Fruit fly (Drosophila melanogaster) whole organism: ENCODE data around the gene yrt.
A peak's percentile ranks its signal among the peaks of the same experiment; 100 is the strongest.

Experiments
- CG8478 ChIP-seq: fragments of >200 bp; optimal IDR thresholded peaks from 2 replicates; lab custom pipeline; 2018; ENCODE audit warnings: inconsistent platforms
- Dll ChIP-seq: fragments of >200 bp; optimal IDR thresholded peaks from 2 replicates; lab custom pipeline; 2017
- EcR ChIP-seq, 2 experiments: fragments of >200 bp; optimal IDR thresholded peaks; 2 replicates each; lab custom pipeline; 2017; ENCODE audit warnings: missing biosample characterization in 2 of 2, missing genetic modification characterization in 2 of 2, missing genetic modification reagents in 2 of 2
- pan ChIP-seq: fragments of >200 bp; optimal IDR thresholded peaks from 2 replicates; lab custom pipeline; 2017
- psq ChIP-seq: fragments of >200 bp; optimal IDR thresholded peaks from 2 replicates; lab custom pipeline; 2017
- usp ChIP-seq: fragments of >200 bp; optimal IDR thresholded peaks from 2 replicates; lab custom pipeline; 2017; ENCODE audit warnings: missing biosample characterization, missing genetic modification characterization, mixed read lengths

The yrt gene

DNA sequence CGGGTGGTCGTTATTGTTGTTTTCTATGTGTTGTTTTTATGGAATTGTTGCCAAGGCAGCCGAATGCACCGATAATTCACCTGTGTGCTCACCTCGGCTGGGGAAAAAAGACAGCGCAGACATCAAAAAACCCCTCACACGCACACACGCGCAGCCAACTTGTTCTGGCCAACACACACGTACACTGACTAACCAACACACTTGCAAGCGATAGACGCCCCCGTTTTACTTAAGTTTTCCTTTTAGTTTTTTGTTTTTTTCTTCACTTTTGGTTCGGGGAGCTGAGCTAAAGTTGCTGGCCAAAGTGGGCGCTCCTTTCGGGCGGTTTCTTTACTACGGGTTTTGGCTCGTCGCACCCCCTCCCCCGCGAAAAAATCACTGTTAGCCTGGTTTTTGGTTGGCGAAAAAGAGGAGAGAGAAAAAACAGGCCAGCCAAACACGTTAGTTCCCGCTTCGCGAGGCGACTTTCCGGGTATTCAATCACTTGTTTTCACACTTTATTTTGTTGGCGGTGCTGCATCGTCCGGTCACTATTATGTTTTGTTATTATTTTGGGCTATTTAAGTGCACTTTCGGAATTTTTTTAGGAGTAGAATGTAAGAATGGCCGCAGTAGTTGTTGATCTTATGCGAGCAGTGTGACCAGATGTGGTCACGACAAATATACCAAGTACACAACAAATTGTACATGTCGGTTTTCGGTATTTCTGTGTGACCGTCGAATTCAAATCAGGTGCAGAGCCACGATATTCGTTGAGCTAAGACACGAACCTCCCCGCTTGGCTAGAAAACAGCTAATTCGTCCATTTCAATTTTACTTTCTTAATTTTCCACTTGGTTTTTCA lies at the start of gene yrt:
Gene yrt, minus strand, starts transcription at position 660 of the 844 bp plus-strand sequence.
- TF ChIP-seq Dll (lab: Kevin White, UChicago) = no peak
- TF ChIP-seq usp (GFP tag; lab: Kevin White, UChicago) = no peak
- TF ChIP-seq CG8478 (lab: Kevin White, UChicago) = no peak
- no peak for TF ChIP-seq pan (lab: Kevin White, UChicago)
- TF ChIP-seq EcR (GFP tag; optimal IDR thresholded peaks at IDR 0.05; lab: Kevin White, UChicago) = no peak
- no peak for TF ChIP-seq psq (lab: Kevin White, UChicago)

- no peak for TF ChIP-seq CG8478 (lab: Kevin White, UChicago)
- no peak for TF ChIP-seq Dll (lab: Kevin White, UChicago)
- no peak for TF ChIP-seq psq (lab: Kevin White, UChicago)
Observed at dm6 chr3R:13482283-13482682, 47.5 kb upstream of the yrt start.

- TF ChIP-seq pan (lab: Kevin White, UChicago) (no peak), usp (GFP tag; lab: Kevin White, UChicago) (no peak), EcR (GFP tag; optimal IDR thresholded peaks at IDR 0.05; lab: Kevin White, UChicago) (no peak), CG8478 (lab: Kevin White, UChicago) (no peak), Dll (lab: Kevin White, UChicago) (no peak), psq (lab: Kevin White, UChicago) (no peak)
Observed at dm6 chr3R:13471329-13471728, 36.5 kb upstream of the yrt start.

- TF ChIP-seq usp (GFP tag; lab: Kevin White, UChicago) = no peak
- TF ChIP-seq Dll (lab: Kevin White, UChicago) = no peak
- TF ChIP-seq pan (lab: Kevin White, UChicago) = no peak
- TF ChIP-seq EcR (GFP tag; optimal IDR thresholded peaks at IDR 0.05; lab: Kevin White, UChicago) = no peak
- no peak for TF ChIP-seq psq (lab: Kevin White, UChicago)
- no peak for TF ChIP-seq CG8478 (lab: Kevin White, UChicago)
Observed at dm6 chr3R:13469246-13469645, 34.5 kb upstream of the yrt start.

dm6 chr3R:13465705-13466608 lies 31.2 kb upstream of the yrt start:
- TF ChIP-seq EcR (GFP tag; optimal IDR thresholded peaks at IDR 0.05; lab: Kevin White, UChicago) = peak in 1 of 2 experiments; percentile 15
- no peak for TF ChIP-seq psq (lab: Kevin White, UChicago)
- TF ChIP-seq pan (lab: Kevin White, UChicago) = no peak

DNA sequence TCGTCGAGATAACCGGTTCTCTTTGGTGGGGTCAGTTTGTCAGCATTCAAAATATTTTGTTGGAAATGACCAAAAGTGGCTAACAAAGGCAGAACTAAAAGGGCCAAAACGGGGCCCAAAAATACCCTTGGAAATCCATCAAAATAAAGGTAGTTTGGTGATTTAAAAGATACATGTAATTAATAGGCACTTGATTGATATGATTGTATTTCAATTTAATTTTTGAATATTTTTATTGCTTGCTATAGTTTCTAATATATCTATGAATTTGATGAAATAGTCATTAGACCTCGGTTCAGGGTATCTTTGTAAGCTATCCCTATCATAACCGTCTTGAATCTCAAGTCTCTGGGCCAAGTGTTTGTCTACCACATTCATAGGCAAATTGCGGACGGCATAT lies 19.2 kb upstream of the yrt start:
- no peak for TF ChIP-seq EcR (GFP tag; optimal IDR thresholded peaks at IDR 0.05; lab: Kevin White, UChicago)
- TF ChIP-seq psq (lab: Kevin White, UChicago) = no peak
- no peak for TF ChIP-seq usp (GFP tag; lab: Kevin White, UChicago)
- no peak for TF ChIP-seq Dll (lab: Kevin White, UChicago)
- TF ChIP-seq pan (lab: Kevin White, UChicago) = no peak
- no peak for TF ChIP-seq CG8478 (lab: Kevin White, UChicago)

DNA sequence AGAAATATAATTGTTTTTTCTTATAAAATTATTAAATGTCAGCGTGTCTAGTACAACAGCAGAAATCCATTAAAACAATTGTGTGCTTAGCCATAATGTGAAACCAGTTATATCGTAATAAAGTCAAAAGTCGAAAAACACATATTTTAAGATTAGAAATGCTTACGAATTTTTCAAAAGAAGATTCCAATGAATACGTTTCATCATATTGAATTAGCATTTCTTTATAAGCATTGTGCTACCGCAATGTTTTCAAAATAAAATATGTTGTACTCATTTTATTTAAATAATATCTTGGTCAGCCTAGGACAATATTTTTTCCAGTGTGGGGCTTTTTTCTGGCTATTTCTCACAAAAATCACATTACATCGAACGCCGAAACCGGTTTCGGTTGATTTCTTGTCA lies 18.1 kb upstream of the yrt start:
- no peak for TF ChIP-seq CG8478 (lab: Kevin White, UChicago)

DNA sequence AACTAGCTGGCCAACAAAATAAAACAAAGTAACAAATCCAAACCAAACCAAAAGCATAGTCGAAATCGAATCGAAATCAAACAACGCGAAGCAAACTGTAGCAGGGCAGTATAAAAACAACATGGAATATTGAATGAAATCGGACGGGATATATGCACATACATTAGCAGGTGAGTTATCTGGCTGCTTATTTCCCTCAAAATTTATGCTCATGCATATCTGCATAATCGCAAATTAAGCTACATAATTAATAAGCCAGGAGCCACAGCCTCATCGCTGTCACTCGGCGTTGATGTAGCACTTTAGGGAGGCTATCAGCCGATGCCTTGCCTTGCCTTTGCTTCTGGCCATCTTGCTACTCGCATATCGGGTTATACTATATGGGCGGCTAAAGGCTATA lies 17.5 kb upstream of the yrt start:
- TF ChIP-seq usp (GFP tag; lab: Kevin White, UChicago) (no peak), pan (lab: Kevin White, UChicago) (no peak), EcR (GFP tag; optimal IDR thresholded peaks at IDR 0.05; lab: Kevin White, UChicago) (no peak), psq (lab: Kevin White, UChicago) (no peak)

DNA sequence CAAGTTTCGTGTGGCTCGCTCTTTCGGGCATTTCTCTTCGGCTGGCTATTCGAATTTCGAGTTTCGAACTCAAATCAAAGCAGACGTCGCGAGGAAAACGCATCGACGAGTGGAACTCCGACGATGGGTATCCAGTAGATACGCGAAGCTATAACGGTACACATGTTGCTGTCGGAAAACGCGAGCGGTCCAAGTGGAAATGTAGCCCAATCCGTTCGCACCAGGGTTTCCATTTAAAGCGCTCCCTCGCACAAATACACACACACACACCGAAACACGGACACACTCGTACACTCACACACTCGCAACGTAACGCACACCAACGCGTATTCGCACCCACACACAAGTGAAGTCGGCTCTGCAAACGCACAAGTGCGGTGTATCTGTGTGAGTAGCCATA lies 15.6 kb upstream of the yrt start, which contains the start of gene side-IV:
Gene side-IV, plus strand, starts transcription at position 253 of the 400 bp plus-strand sequence.
- TF ChIP-seq EcR (GFP tag; optimal IDR thresholded peaks at IDR 0.05; lab: Kevin White, UChicago) (no peak), usp (GFP tag; lab: Kevin White, UChicago) (no peak), CG8478 (lab: Kevin White, UChicago) (no peak), Dll (lab: Kevin White, UChicago) (no peak), pan (lab: Kevin White, UChicago) (no peak), psq (lab: Kevin White, UChicago) (no peak)

DNA sequence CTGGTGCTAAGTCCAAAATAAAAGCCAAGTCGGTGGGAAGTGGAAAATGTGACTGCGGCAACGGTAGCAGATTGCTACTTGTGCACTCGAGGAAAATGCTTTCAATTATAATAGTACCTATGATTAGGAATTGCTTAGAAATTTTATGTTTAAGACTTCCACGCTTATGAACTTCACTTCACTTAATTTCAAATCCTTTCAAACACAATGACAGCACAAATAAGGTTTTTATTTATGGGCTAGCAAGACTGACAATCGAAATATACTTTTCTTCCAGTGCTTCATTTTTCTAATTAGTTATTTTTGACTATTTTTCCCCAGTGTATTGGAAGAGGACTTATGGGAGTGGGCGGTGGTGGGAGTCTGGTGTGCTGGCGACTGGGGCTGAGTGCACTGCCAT lies 13.6 kb upstream of the yrt start:
- TF ChIP-seq EcR (GFP tag; optimal IDR thresholded peaks at IDR 0.05; lab: Kevin White, UChicago) (no peak), Dll (lab: Kevin White, UChicago) (no peak), psq (lab: Kevin White, UChicago) (no peak), pan (lab: Kevin White, UChicago) (no peak), usp (GFP tag; lab: Kevin White, UChicago) (no peak), CG8478 (lab: Kevin White, UChicago) (no peak)

DNA sequence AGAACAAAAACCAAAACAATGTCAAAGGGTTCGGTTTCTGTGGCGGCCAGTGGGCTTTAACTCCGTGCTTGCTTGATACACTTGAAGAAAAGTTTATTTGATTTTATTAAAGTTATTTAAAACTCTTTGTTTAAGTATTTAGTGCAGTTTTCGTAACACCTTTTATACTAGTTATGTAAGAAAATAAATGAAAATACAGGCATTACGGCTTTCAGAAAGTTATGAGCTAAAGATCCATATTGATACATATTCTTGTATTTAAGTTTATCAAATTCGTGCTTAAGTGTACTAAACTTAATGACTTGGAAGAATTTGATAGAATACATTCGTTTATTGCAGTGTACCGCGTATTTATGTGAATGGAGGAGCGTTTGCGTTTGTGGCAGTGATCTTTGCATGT lies 11.7 kb upstream of the yrt start:
- TF ChIP-seq psq (lab: Kevin White, UChicago) = no peak
